Fruit fly (Drosophila melanogaster): ENCODE results near the gene CG34325.

Gene CG34325

DNA sequence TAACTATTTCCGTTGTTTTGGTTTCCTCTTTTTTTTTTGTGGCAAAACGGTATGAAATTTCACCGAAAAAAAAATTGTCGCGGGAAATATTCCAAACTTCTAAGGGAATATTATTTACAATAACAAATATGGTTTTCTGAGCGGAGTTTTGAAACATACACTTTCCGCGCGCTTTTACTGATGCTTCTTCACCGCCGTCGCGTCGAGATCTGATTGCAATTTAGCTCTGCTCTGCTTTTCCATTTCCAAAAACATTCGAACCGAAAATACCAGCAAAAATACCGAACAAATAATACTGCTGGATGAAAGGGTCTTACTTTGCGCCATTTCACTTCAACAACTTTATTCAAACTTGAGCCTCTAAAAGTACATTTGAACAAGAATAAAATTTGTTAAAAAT, 26.3 kb downstream of the CG34325 start, which contains the start of gene Septin4:
TSS of gene Septin4 (minus strand) at position 215 of the 400 bp plus-strand sequence.
- TF ChIP-seq EcR (GFP tag; optimal IDR thresholded peaks at IDR 0.05) = no peak
- TF ChIP-seq psq (optimal IDR thresholded peaks at IDR 0.05) = no peak
- no peak for TF ChIP-seq pan (optimal IDR thresholded peaks at IDR 0.05)
- no peak for TF ChIP-seq CG8478 (optimal IDR thresholded peaks at IDR 0.05)
- TF ChIP-seq Dll (optimal IDR thresholded peaks at IDR 0.05) = no peak
- no peak for TF ChIP-seq usp (GFP tag; optimal IDR thresholded peaks at IDR 0.05)

DNA sequence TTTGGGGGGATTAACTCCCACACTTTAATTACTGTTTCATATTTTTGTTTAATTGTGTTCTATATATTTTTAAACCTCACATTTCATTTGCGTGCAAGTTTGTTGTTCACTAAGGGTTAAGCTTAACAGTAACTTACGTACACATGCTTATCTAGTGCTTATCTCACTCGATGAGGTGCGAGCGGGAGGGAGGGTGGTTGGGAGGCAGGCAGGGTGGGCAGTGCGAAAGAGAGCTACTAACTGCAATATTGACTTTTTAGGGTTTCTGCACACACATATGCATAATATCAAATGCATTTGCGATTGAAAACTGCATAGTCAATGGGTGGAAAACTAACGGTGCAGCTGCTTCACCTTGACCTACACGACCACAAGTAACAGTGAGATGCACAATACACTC, 26.7 kb downstream of the CG34325 start:
- TF ChIP-seq Dll (optimal IDR thresholded peaks at IDR 0.05) (no peak), psq (optimal IDR thresholded peaks at IDR 0.05) (no peak), usp (GFP tag; optimal IDR thresholded peaks at IDR 0.05) (no peak), EcR (GFP tag; optimal IDR thresholded peaks at IDR 0.05) (no peak), pan (optimal IDR thresholded peaks at IDR 0.05) (no peak), CG8478 (optimal IDR thresholded peaks at IDR 0.05) (no peak)

DNA sequence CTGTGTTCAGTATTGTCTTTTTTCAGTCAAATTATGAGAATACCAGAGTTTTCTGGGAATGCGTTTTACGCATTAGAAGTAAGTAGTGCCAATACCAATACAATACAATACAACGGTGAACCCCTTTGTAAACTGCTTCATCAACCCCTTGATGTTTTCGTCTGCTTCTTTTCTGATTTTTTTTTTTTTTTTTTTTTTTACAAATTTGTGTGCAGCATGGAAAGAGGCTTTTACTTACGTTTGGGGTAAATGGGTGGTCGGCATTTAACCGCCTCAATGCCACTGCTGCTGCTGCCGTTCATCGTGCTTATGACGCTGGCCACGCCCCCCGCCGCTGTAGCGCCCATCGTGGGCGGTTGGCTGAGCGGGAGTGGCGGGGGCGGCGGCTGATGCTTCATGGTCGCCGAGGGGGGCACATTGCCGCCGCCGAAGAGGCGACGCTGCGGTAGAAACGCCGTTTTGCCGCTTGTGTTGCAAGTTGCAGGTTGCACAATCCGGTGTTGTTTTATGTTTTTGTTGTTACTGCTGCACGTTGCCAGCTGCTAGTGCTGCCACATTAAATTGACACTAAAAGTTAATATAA, 27.3 kb downstream of the CG34325 start:
- TF ChIP-seq Dll (optimal IDR thresholded peaks at IDR 0.05) = no peak
- no peak for TF ChIP-seq CG8478 (optimal IDR thresholded peaks at IDR 0.05)
- no peak for TF ChIP-seq usp (GFP tag; optimal IDR thresholded peaks at IDR 0.05)
- TF ChIP-seq pan (optimal IDR thresholded peaks at IDR 0.05) = no peak
- TF ChIP-seq psq (optimal IDR thresholded peaks at IDR 0.05) = no peak
- TF ChIP-seq EcR (GFP tag; optimal IDR thresholded peaks at IDR 0.05) = no peak

DNA sequence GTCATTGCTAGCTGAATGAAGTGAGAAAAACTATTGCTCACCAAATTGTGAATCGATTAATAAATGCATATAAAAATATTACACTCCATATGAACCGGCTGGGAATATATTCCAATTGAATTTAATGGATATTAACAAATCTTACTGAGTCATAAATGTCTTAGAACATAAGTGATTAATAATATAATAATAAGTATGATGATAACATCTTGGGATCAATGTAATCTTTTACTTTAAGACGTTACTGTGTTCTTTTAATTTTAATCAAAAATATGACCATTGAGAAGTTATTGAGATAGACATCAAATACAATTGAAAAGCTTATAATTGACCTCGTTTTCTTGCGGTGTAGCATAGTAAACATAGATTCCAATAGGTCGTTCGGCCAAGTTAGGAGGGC, 28.9 kb downstream of the CG34325 start:
- TF ChIP-seq pan (optimal IDR thresholded peaks at IDR 0.05) (no peak), CG8478 (optimal IDR thresholded peaks at IDR 0.05) (no peak), EcR (GFP tag; optimal IDR thresholded peaks at IDR 0.05) (no peak), psq (optimal IDR thresholded peaks at IDR 0.05) (no peak), usp (GFP tag; optimal IDR thresholded peaks at IDR 0.05) (no peak), Dll (optimal IDR thresholded peaks at IDR 0.05) (no peak)

DNA sequence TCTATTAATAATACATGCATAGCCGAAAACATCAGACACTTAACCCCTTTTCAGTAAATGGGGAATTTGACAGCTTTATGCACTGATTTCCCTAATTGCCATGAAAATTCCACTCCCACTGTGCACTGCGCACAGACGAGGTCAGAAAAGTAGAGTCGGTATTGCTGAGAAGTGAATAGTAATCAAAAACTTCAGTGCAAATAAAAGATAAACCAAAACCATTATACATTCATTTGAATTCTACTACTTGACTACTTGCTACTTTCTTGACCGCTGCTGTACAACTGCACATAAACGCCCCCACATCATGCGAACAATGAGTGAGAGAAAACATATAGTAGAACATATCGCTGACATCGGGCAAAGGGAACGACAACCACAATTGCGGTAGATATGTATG, 29.8 kb downstream of the CG34325 start:
- TF ChIP-seq EcR (GFP tag; optimal IDR thresholded peaks at IDR 0.05) = no peak
- TF ChIP-seq CG8478 (optimal IDR thresholded peaks at IDR 0.05) = no peak
- no peak for TF ChIP-seq usp (GFP tag; optimal IDR thresholded peaks at IDR 0.05)
- no peak for TF ChIP-seq pan (optimal IDR thresholded peaks at IDR 0.05)
- TF ChIP-seq Dll (optimal IDR thresholded peaks at IDR 0.05) = no peak
- no peak for TF ChIP-seq psq (optimal IDR thresholded peaks at IDR 0.05)

DNA sequence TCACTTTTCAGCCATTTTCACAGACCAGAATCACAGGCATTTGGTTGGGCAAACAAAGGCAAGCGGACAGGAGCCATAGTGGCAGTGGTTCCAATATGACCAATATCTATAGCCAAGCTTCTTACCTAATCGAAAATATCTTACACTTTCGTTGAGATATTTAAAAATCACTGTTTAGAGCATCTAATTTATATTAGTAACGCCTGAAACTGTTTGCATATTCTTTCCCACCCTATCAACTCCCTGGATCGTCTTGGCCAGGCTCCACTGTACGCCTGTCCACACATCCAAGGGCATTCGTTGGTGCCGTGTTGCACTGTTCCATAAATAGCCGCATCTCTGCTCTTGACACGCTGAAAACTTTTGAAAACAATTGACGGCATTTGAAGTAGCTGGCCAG, 30.7 kb downstream of the CG34325 start:
- no peak for TF ChIP-seq CG8478 (optimal IDR thresholded peaks at IDR 0.05)
- TF ChIP-seq EcR (GFP tag; optimal IDR thresholded peaks at IDR 0.05) = no peak
- TF ChIP-seq Dll (optimal IDR thresholded peaks at IDR 0.05) = no peak
- no peak for TF ChIP-seq usp (GFP tag; optimal IDR thresholded peaks at IDR 0.05)
- no peak for TF ChIP-seq psq (optimal IDR thresholded peaks at IDR 0.05)
- TF ChIP-seq pan (optimal IDR thresholded peaks at IDR 0.05) = no peak

DNA sequence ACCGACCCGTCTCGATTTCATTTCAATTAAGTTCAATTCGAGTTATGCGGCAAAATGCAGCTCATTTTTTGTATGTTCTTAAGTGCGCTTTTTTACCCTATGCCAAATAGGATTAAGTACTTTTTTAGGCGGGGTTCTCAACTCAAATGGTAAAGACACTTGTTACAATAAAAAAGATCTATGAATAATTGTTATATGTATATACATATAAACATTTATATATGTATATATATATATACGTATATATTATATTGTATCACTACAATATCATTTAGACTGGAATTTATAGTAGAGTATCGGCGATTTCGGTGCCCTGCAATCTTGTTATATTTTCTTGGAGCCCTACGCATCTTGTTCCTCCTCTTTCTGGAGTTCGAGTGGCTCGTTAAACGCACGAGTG, 31.2 kb downstream of the CG34325 start:
- TF ChIP-seq EcR (GFP tag; optimal IDR thresholded peaks at IDR 0.05) (no peak), Dll (optimal IDR thresholded peaks at IDR 0.05) (no peak), usp (GFP tag; optimal IDR thresholded peaks at IDR 0.05) (no peak), CG8478 (optimal IDR thresholded peaks at IDR 0.05) (no peak), pan (optimal IDR thresholded peaks at IDR 0.05) (no peak), psq (optimal IDR thresholded peaks at IDR 0.05) (no peak)

DNA sequence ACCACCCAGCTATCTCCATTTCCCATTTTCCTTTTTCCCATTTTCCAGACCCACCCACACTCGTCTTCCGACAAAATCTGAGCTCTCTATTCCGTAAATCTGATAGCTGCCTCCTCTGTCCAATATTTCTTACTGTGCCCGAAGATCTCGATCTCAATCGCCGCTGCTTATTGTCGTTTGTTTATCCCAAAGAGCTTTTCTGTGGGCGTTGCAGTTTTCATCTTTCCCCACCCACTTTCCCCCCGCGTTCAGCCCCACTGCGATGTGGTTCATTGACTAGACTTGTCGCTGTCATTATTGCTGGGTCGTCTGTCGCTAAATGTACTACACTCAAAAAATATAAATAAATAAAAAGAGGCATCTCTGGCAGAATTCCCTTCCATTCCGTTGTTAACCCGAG, 31.9 kb downstream of the CG34325 start:
- TF ChIP-seq psq (optimal IDR thresholded peaks at IDR 0.05) = no peak
- no peak for TF ChIP-seq pan (optimal IDR thresholded peaks at IDR 0.05)
- TF ChIP-seq CG8478 (optimal IDR thresholded peaks at IDR 0.05) = no peak
- TF ChIP-seq Dll (optimal IDR thresholded peaks at IDR 0.05) = no peak
- TF ChIP-seq usp (GFP tag; optimal IDR thresholded peaks at IDR 0.05) = no peak
- TF ChIP-seq EcR (GFP tag; optimal IDR thresholded peaks at IDR 0.05) = no peak

DNA sequence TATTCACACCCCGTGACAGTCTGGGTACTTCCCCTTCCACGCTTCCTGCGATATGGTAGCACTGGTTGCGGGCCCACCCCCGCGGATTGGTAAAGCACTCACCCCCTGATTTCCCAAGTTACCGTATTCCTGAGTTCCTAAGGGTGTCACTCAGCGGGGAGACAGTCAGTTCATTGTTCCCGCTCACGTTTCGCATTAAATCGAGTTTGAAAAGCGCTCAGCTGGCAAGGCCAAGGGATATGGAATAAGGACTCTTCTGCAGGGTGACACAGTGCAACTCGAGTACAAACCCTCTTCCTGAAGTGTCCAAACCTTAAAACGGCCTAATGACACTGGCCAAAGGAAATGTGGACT, 33.1 kb downstream of the CG34325 start:
- no peak for TF ChIP-seq pan (optimal IDR thresholded peaks at IDR 0.05)
- TF ChIP-seq psq (optimal IDR thresholded peaks at IDR 0.05) = no peak
- TF ChIP-seq Dll (optimal IDR thresholded peaks at IDR 0.05) = no peak
- no peak for TF ChIP-seq usp (GFP tag; optimal IDR thresholded peaks at IDR 0.05)
- no peak for TF ChIP-seq CG8478 (optimal IDR thresholded peaks at IDR 0.05)
- TF ChIP-seq EcR (GFP tag; optimal IDR thresholded peaks at IDR 0.05) = no peak

DNA sequence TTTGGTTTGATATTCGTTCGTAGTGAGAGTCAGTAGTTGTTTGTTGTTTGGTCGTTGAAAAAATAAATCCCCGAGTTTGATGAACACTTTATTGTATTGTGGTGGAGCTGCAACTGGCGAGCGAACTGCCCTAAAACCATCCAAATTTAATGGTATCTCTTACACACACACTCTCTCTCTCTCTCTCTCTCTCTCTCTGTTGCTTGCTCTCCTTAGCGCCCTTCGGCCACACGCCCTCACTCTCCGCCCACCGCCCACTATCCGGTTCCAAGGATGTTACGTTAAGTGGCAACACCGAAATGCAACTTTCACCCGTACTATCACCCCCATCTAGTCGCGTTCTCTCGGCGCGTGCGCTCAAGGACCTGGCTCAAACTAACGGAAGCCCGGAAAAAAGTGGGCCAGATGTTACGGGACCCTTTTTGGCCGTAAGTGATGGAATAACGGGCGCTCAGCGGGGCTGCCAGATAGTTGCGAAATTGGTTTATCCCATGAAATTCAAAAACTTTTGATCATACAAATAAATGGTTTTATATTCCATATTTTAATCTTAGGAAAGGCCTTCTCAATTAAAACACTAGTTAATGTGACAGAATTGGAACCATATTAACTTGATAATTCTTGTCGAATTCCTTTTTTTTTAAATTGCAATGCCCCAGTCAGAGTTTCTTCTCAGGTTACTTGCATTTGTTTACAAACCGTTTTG, 33.7 kb downstream of the CG34325 start:
- TF ChIP-seq usp (GFP tag; optimal IDR thresholded peaks at IDR 0.05) = no peak
- no peak for TF ChIP-seq pan (optimal IDR thresholded peaks at IDR 0.05)
- TF ChIP-seq Dll (optimal IDR thresholded peaks at IDR 0.05) = no peak
- TF ChIP-seq CG8478 (optimal IDR thresholded peaks at IDR 0.05) = no peak
- no peak for TF ChIP-seq EcR (GFP tag; optimal IDR thresholded peaks at IDR 0.05)
- no peak for TF ChIP-seq psq (optimal IDR thresholded peaks at IDR 0.05)

DNA sequence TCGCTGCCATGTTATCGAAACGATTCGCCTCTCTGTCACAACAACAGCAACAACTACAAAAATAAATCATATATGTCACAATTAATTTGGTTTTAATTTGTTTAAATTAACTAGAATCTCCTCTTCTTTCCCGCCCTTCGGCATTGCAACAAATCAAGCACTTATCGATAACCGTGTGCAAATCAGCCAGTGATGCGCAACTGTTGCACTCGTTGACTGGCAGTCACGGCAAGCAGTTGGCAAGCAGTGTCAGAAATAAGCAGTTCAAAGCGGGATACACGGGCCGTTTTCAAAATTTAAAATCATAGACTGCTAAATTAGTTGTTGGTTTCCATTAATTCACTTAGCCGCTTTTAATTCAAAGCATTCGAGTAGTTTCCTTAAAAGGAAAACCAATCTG, 37.4 kb downstream of the CG34325 start, which contains the start of gene Axs:
TSS of gene Axs (minus strand) at position 131 of the 400 bp plus-strand sequence.
- no peak for TF ChIP-seq usp (GFP tag; optimal IDR thresholded peaks at IDR 0.05)

DNA sequence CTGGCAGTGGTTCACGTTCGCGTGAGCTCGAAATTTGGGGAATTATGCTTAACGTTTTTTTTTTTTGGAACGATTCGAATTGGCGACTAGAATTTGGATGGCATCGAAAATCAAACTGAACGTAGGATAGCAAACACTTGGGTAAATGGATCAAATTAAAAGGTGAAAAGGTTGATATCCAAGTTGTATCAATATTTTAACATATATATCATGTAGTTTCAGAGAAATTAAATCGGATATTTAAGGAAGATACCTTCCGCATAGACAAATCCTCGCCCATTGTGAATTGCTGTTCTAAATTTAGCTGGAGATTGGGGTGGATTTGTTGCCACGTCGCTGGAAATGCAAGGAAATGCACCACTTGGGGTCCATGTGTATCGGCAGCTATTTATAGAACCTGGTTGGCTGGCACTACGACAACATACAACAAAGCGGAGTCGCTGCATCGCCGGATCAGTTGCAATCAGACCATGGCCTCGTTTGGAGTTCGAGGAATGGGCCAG, 42.3 kb downstream of the CG34325 start, which contains the start of the genes CG13010 and sing:
TSS of gene CG13010 (minus strand) at position 101 of the 503 bp plus-strand sequence.
TSS of gene sing (plus strand) at position 453 of the 503 bp plus-strand sequence.
- no peak for TF ChIP-seq pan (optimal IDR thresholded peaks at IDR 0.05)
- TF ChIP-seq usp (GFP tag; optimal IDR thresholded peaks at IDR 0.05) = no peak
- TF ChIP-seq CG8478 (optimal IDR thresholded peaks at IDR 0.05) = no peak
- no peak for TF ChIP-seq psq (optimal IDR thresholded peaks at IDR 0.05)
- no peak for TF ChIP-seq Dll (optimal IDR thresholded peaks at IDR 0.05)
